Worm (Caenorhabditis elegans): ENCODE data around the gene Y110A2AL.2.

Y110A2AL.2 gene

DNA sequence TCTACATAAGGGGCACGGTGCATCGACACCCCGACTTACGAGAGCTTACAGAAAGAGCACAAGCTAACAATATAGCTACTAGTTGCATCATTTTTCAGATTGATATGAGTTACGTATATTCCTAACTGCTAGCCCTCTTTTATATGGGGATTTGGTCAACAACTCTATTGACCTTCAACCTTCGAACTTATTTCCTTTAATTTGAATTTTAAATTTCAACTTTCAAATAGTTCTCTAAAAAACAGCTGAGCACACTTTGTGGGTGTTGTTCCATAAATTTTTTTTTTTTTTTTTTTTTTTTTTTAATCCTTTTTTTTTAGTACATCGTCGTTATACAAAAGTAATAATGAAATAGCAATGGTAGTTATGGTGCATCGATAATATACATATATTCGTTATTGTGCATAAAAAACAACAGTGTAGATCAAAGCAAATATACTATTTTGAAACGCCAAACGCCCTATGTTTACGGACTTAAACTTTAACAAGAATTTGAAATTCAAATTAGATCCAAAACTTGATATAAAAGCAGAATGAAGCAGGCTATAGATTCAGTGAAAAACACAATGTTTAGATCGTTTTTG lies 1.2 kb upstream of the Y110A2AL.2 start, which contains the start of the genes Y110A2AL.9 and Y110A2AL.3:
Y110A2AL.9 (minus strand) TSS at position 101 of the 584 bp plus-strand sequence.
Y110A2AL.3 (plus strand) TSS at position 534 of the 584 bp plus-strand sequence.
- TF ChIP-seq daf-16 (GFP tag; optimal IDR thresholded peaks at IDR 0.05) = no peak
- TF ChIP-seq daf-16 (tag; optimal IDR thresholded peaks at IDR 0.05) = no peak
- TF ChIP-seq R02D3.7 (tag; optimal IDR thresholded peaks at IDR 0.05) = no peak
- no peak for TF ChIP-seq ztf-7 (tag; optimal IDR thresholded peaks at IDR 0.05)
- TF ChIP-seq duxl-1 (tag; optimal IDR thresholded peaks at IDR 0.05; ENCODE audit: poor library complexity) = no peak
- TF ChIP-seq gei-8 (GFP tag; optimal IDR thresholded peaks at IDR 0.05) = no peak

DNA sequence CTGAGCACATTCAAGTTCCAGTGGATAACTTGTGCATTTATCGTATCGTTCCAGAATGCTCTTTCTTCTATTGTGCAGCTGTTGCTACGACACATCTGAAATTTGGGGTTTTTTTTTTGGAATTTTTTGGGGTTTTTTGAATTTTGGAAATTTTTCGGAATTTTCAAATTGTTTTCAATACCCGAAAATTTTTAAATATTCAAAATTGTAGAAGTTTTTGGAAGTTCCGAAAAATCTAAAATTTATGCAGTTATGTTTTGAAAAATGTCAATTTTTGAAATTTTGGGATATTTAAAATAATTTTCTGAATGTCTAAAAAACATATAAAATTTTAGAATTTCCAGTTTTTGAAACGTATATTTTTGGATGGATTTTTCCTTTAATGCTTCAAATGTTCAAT lies 4.0 kb downstream of the Y110A2AL.2 start, which contains the start of gene Y110A2AL.10:
Y110A2AL.10 (minus strand) TSS at position 101 of the 400 bp plus-strand sequence.
- TF ChIP-seq ceh-28 (tag; optimal IDR thresholded peaks at IDR 0.05) = no peak
- no peak for TF ChIP-seq hlh-11 (tag; optimal IDR thresholded peaks at IDR 0.05)
- no peak for TF ChIP-seq Y105C5A.15 (GFP tag; IDR thresholded peaks at IDR 0.05)
- TF ChIP-seq unc-62 (GFP tag; optimal IDR thresholded peaks at IDR 0.05 in 1 of 2) = no peak
- TF ChIP-seq unc-62 (tag; optimal IDR thresholded peaks at IDR 0.05) = no peak
- TF ChIP-seq Y5F2A.4 (GFP tag; optimal IDR thresholded peaks at IDR 0.05) = no peak
- no peak for TF ChIP-seq mxl-3 (GFP tag; optimal IDR thresholded peaks at IDR 0.05)
- TF ChIP-seq mxl-2 (GFP tag; conservative IDR thresholded peaks at IDR 0.05) = no peak
- no peak for TF ChIP-seq egl-27 (tag; optimal IDR thresholded peaks at IDR 0.05)
- no peak for TF ChIP-seq lin-15B (tag; optimal IDR thresholded peaks at IDR 0.05)
- TF ChIP-seq zfp-2 (tag; optimal IDR thresholded peaks at IDR 0.05) = no peak
- TF ChIP-seq pha-4 (GFP tag; IDR thresholded peaks at IDR 0.05) = no peak
- no peak for TF ChIP-seq pha-4 (tag; optimal IDR thresholded peaks at IDR 0.05)
- TF ChIP-seq ama-1 (optimal IDR thresholded peaks at IDR 0.05) = no peak

DNA sequence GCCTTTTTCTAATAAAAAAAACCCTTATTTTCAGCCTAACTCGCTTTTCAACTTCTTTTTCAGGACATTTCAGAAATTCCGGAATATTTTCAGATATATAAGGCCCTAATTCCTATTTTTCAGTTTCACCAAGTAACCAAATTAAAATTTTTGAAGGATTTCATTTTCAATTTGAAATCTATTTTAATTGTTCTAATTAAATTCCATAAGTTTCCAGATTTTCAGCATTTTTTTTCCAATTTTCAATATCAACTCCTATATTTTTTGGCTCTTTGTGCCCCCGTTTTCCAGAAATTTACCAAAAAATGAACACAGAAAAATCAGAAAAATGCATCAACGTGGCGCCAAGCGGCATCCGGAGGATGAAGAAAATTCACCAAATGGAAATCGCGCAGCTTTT lies 7.0 kb downstream of the Y110A2AL.2 start, which contains the start of gene Y110A2AL.1:
Y110A2AL.1 (plus strand) TSS at position 301 of the 400 bp plus-strand sequence.
- TF ChIP-seq mdt-29 (GFP tag; IDR thresholded peaks at IDR 0.05) = no peak
- no peak for TF ChIP-seq Y105C5A.15 (GFP tag; IDR thresholded peaks at IDR 0.05)
- no peak for TF ChIP-seq set-16 (GFP tag; IDR thresholded peaks at IDR 0.05)
- no peak for TF ChIP-seq T26A8.4 (GFP tag; IDR thresholded peaks at IDR 0.05)
- TF ChIP-seq hif-1 (tag; optimal IDR thresholded peaks at IDR 0.05) = no peak
- TF ChIP-seq nhr-42 (GFP tag; IDR thresholded peaks at IDR 0.05) = no peak
- no peak for TF ChIP-seq php-3 (GFP tag; IDR thresholded peaks at IDR 0.05)
- no peak for TF ChIP-seq unc-39 (tag; optimal IDR thresholded peaks at IDR 0.05)
- no peak for TF ChIP-seq duxl-1 (tag; optimal IDR thresholded peaks at IDR 0.05; ENCODE audit: poor library complexity)
- TF ChIP-seq lin-15B (tag; optimal IDR thresholded peaks at IDR 0.05) = no peak
- TF ChIP-seq zip-11 (GFP tag; IDR thresholded peaks at IDR 0.05) = no peak
- TF ChIP-seq Y48G9A.11 (GFP tag; IDR thresholded peaks at IDR 0.05) = no peak
- TF ChIP-seq nhr-6 (tag; optimal IDR thresholded peaks at IDR 0.05) = no peak
- no peak for TF ChIP-seq daf-19 (GFP tag; conservative IDR thresholded peaks at IDR 0.05)
- no peak for TF ChIP-seq lin-13 (GFP tag; optimal IDR thresholded peaks at IDR 0.05)
- no peak for TF ChIP-seq mdl-1 (tag; optimal IDR thresholded peaks at IDR 0.05)
- TF ChIP-seq nhr-77 (tag; optimal IDR thresholded peaks at IDR 0.05) = no peak
- TF ChIP-seq mxl-2 (GFP tag; conservative IDR thresholded peaks at IDR 0.05) = no peak
- TF ChIP-seq nhr-237 (tag; optimal IDR thresholded peaks at IDR 0.05) = no peak
- TF ChIP-seq aly-2 (tag; optimal IDR thresholded peaks at IDR 0.05) = no peak

DNA sequence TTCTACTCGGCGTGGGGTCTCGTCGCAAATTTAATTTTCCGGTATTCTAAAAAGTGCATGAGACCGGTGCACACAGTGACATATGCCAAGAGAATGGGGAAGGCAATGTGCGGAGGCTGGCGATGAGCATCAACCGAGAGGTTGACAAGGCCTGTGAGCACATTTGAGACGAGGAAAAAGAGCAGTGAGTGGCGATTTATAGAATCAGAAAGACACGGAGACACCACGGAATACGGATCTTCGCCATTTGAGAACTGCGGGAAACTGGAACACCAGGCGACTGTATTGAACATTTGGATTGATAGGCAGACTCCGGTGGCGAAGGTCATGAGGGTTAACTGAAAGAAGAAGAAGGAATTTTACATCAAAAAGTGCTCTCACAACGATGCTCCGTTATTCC lies 11.1 kb downstream of the Y110A2AL.2 start:
- no peak for TF ChIP-seq F49E8.2 (tag; optimal IDR thresholded peaks at IDR 0.05; ENCODE audit: borderline replicate concordance)
- TF ChIP-seq aha-1 (tag) = peak; percentile 92

All from whole organism, L4 larva.